Fruit fly (Drosophila melanogaster) whole organism, embryonic: Measurements from ENCODE around the gene CG9919.
A peak's percentile ranks its signal among the peaks of the same experiment; 100 is the strongest.

ENCODE experiments used
- B-H1 ChIP-seq: fragments of 200-800 bp; sonication (Bioruptor generic); IDR thresholded peaks from 3 replicates; pipeline ENCODE4 v1.3.6; 2022; ENCODE audit warnings: missing biosample characterization, missing genetic modification characterization
- BEAF-32 ChIP-seq: fragments of 200-800 bp; sonication (Bioruptor generic); optimal IDR thresholded peaks from 3 replicates; lab custom pipeline; 2017; ENCODE audit warnings: missing biosample characterization, missing genetic modification characterization, mild to moderate bottlenecking, moderate library complexity, missing genetic modification reagents
- Bteb2 ChIP-seq: fragments of 200-800 bp; sonication (Bioruptor generic); optimal IDR thresholded peaks from 2 replicates; lab custom pipeline; 2016; ENCODE audit warnings: missing biosample characterization, missing genetic modification characterization
- CG1024 ChIP-seq: fragments of 200-800 bp; sonication (Bioruptor generic); IDR thresholded peaks from 2 replicates; pipeline ENCODE4 v1.3.6; 2022; ENCODE audit warnings: missing biosample characterization, missing genetic modification characterization
- CG10462 ChIP-seq: fragments of 200-800 bp; sonication (Bioruptor generic); optimal IDR thresholded peaks from 2 replicates; lab custom pipeline; 2016; ENCODE audit warnings: missing biosample characterization, missing genetic modification characterization
- CG11398 ChIP-seq: fragments of 200-800 bp; sonication (Bioruptor generic); optimal IDR thresholded peaks from 2 replicates; lab custom pipeline; 2016; ENCODE audit warnings: missing biosample characterization, missing genetic modification characterization
- CG12155 ChIP-seq: fragments of 200-800 bp; sonication (Bioruptor generic); optimal IDR thresholded peaks from 3 replicates; lab custom pipeline; 2016; ENCODE audit warnings: missing biosample characterization, missing genetic modification characterization
- CG13624 ChIP-seq: fragments of 200-800 bp; sonication (Bioruptor generic); optimal IDR thresholded peaks from 2 replicates; lab custom pipeline; 2016; ENCODE audit warnings: missing biosample characterization, missing genetic modification characterization
- CG14667 ChIP-seq: fragments of 200-800 bp; sonication (Bioruptor generic); IDR thresholded peaks from 2 replicates; pipeline ENCODE4 v1.3.6; 2022; ENCODE audit warnings: missing biosample characterization, missing genetic modification characterization
- CG14965 ChIP-seq: fragments of 200-800 bp; sonication (Bioruptor generic); optimal IDR thresholded peaks from 2 replicates; lab custom pipeline; 2016; ENCODE audit warnings: missing biosample characterization, missing genetic modification characterization, borderline replicate concordance
- CG15514 ChIP-seq: fragments of 200-800 bp; sonication (Bioruptor generic); optimal IDR thresholded peaks from 3 replicates; lab custom pipeline; 2017; ENCODE audit warnings: missing biosample characterization, missing genetic modification characterization, mild to moderate bottlenecking, moderate library complexity, missing genetic modification reagents
- CG2129 ChIP-seq: fragments of 200-800 bp; sonication (Bioruptor generic); IDR thresholded peaks from 2 replicates; pipeline ENCODE4 v1.3.6; 2022; ENCODE audit warnings: missing biosample characterization, missing genetic modification characterization; ENCODE audit not compliant: partially characterized antibody
- CG2199 ChIP-seq: fragments of 200-800 bp; sonication (Bioruptor generic); IDR thresholded peaks from 3 replicates; pipeline ENCODE4 v1.3.6; 2022; ENCODE audit warnings: missing biosample characterization, missing genetic modification characterization
- CG2202 ChIP-seq: fragments of 200-800 bp; sonication (Bioruptor generic); optimal IDR thresholded peaks from 2 replicates; lab custom pipeline; 2018; ENCODE audit warnings: missing biosample characterization, mild to moderate bottlenecking, missing genetic modification characterization
- CG3065 ChIP-seq: fragments of 200-800 bp; sonication (Bioruptor generic); optimal IDR thresholded peaks from 2 replicates; lab custom pipeline; 2016; ENCODE audit warnings: missing biosample characterization, missing genetic modification characterization
- CG32767 ChIP-seq: fragments of 200-800 bp; sonication (Bioruptor generic); IDR thresholded peaks from 2 replicates; pipeline ENCODE4 v1.3.6; 2022; ENCODE audit warnings: missing biosample characterization, missing genetic modification characterization
- CG33213 ChIP-seq: fragments of 200-800 bp; sonication (Bioruptor generic); optimal IDR thresholded peaks from 3 replicates; lab custom pipeline; 2016; ENCODE audit warnings: missing biosample characterization, missing genetic modification characterization
- CG7556 ChIP-seq: fragments of 200-800 bp; sonication (Bioruptor generic); optimal IDR thresholded peaks from 2 replicates; lab custom pipeline; 2017; ENCODE audit warnings: missing biosample characterization, mild to moderate bottlenecking, missing genetic modification characterization
- CG9797 ChIP-seq: fragments of 200-800 bp; sonication (Bioruptor generic); optimal IDR thresholded peaks from 3 replicates; lab custom pipeline; 2018; ENCODE audit warnings: missing biosample characterization, mild to moderate bottlenecking, missing genetic modification characterization
- Dip2 ChIP-seq: fragments of 200-800 bp; sonication (Bioruptor generic); IDR thresholded peaks from 2 replicates; pipeline ENCODE4 v1.3.6; 2022; ENCODE audit warnings: missing biosample characterization, missing genetic modification characterization
- Dip3 ChIP-seq: fragments of 200-800 bp; sonication (Bioruptor generic); optimal IDR thresholded peaks from 3 replicates; lab custom pipeline; 2016; ENCODE audit warnings: missing biosample characterization, missing genetic modification characterization
- Doc3 ChIP-seq: fragments of 200-800 bp; sonication (Bioruptor generic); IDR thresholded peaks from 3 replicates; pipeline ENCODE4 v1.3.6; 2022; ENCODE audit warnings: missing biosample characterization, missing genetic modification characterization; ENCODE audit not compliant: partially characterized antibody
- Hr78 ChIP-seq, 2 experiments: fragments of 200-800 bp in 1 of 2; fragments of >200 bp in 1 of 2; sonication (Bioruptor generic) in 1 of 2; optimal IDR thresholded peaks; 2 replicates each; lab custom pipeline; 2017 to 2019; ENCODE audit warnings: missing biosample characterization in 2 of 2, missing genetic modification characterization in 2 of 2, mild to moderate bottlenecking in 1 of 2, moderate library complexity in 1 of 2
- MBD-R2 ChIP-seq: fragments of 200-800 bp; sonication (Bioruptor generic); IDR thresholded peaks from 2 replicates; pipeline ENCODE4 v1.3.6; 2022; ENCODE audit warnings: missing biosample characterization, missing genetic modification characterization
- Med ChIP-seq: fragments of 200-800 bp; sonication (Bioruptor generic); peaks from one replicate; lab custom pipeline; 2016; ENCODE audit warnings: missing biosample characterization, missing genetic modification characterization, mild to moderate bottlenecking, inconsistent platforms, moderate library complexity
- Nf-YA ChIP-seq: fragments of 200-800 bp; sonication (Bioruptor generic); IDR thresholded peaks from 2 replicates; pipeline ENCODE4 v1.3.6; 2022; ENCODE audit warnings: missing biosample characterization, missing genetic modification characterization
- Scr ChIP-seq: fragments of 200-800 bp; sonication (Bioruptor generic); IDR thresholded peaks from 2 replicates; pipeline ENCODE4 v1.3.6; 2022; ENCODE audit warnings: missing biosample characterization, missing genetic modification characterization; ENCODE audit not compliant: partially characterized antibody
- TFAM ChIP-seq: fragments of 200-800 bp; sonication (Bioruptor generic); optimal IDR thresholded peaks from 2 replicates; lab custom pipeline; 2017; ENCODE audit warnings: missing biosample characterization, missing genetic modification characterization, inconsistent platforms
- caup ChIP-seq: fragments of 200-800 bp; sonication (Bioruptor generic); optimal IDR thresholded peaks from 3 replicates; lab custom pipeline; 2017; ENCODE audit warnings: missing biosample characterization, mild to moderate bottlenecking, missing genetic modification characterization, moderate library complexity; ENCODE audit not compliant: severe bottlenecking
- ci ChIP-seq: fragments of 200-800 bp; sonication (Bioruptor generic); IDR thresholded peaks from 3 replicates; pipeline ENCODE4 v1.3.6; 2022; ENCODE audit warnings: missing biosample characterization, missing genetic modification characterization
- dati ChIP-seq: fragments of 200-800 bp; sonication (Bioruptor generic); IDR thresholded peaks from 2 replicates; pipeline ENCODE4 v1.3.6; 2022; ENCODE audit warnings: missing biosample characterization, missing genetic modification characterization
- dmrt11E ChIP-seq: fragments of 200-800 bp; sonication (Bioruptor generic); optimal IDR thresholded peaks from 3 replicates; lab custom pipeline; 2018; ENCODE audit warnings: missing biosample characterization, mild to moderate bottlenecking, missing genetic modification characterization, moderate library complexity
- dpn ChIP-seq, 2 experiments: fragments of 200-800 bp; sonication (Bioruptor generic); optimal IDR thresholded peaks; 3 replicates each; lab custom pipeline; 2016; ENCODE audit warnings: missing biosample characterization in 2 of 2, missing genetic modification characterization in 2 of 2
- fd102C ChIP-seq: fragments of 200-800 bp; sonication (Bioruptor generic); optimal IDR thresholded peaks from 2 replicates; lab custom pipeline; 2018; ENCODE audit warnings: missing biosample characterization, mild to moderate bottlenecking, missing genetic modification characterization, moderate library complexity
- fd3F ChIP-seq: fragments of 200-800 bp; sonication (Bioruptor generic); optimal IDR thresholded peaks from 2 replicates; lab custom pipeline; 2018; ENCODE audit warnings: missing biosample characterization, mild to moderate bottlenecking, missing genetic modification characterization, moderate library complexity
- kah ChIP-seq: fragments of 200-800 bp; sonication (Bioruptor generic); optimal IDR thresholded peaks from 2 replicates; lab custom pipeline; 2018; ENCODE audit warnings: missing biosample characterization, mild to moderate bottlenecking, missing genetic modification characterization
- kay ChIP-seq: fragments of 200-800 bp; sonication (Bioruptor generic); optimal IDR thresholded peaks from 2 replicates; lab custom pipeline; 2016; ENCODE audit warnings: missing biosample characterization, missing genetic modification characterization
- ken ChIP-seq: fragments of 200-800 bp; sonication (Bioruptor generic); IDR thresholded peaks from 3 replicates; pipeline ENCODE4 v1.3.6; 2022; ENCODE audit warnings: missing biosample characterization, missing genetic modification characterization
- lbe ChIP-seq: fragments of 200-800 bp; sonication (Bioruptor generic); optimal IDR thresholded peaks from 2 replicates; lab custom pipeline; 2016; ENCODE audit warnings: missing biosample characterization, mild to moderate bottlenecking, missing genetic modification characterization
- nerfin-1 ChIP-seq: fragments of 200-800 bp; sonication (Bioruptor generic); optimal IDR thresholded peaks from 3 replicates; lab custom pipeline; 2019; ENCODE audit warnings: missing biosample characterization, mild to moderate bottlenecking, missing genetic modification characterization, moderate library complexity
- nerfin-2 ChIP-seq: fragments of 200-800 bp; sonication (Bioruptor generic); IDR thresholded peaks from 2 replicates; pipeline ENCODE4 v1.3.6; 2022; ENCODE audit warnings: missing biosample characterization, missing genetic modification characterization; ENCODE audit not compliant: partially characterized antibody
- odd ChIP-seq: fragments of 200-800 bp; sonication (Bioruptor generic); optimal IDR thresholded peaks from 2 replicates; lab custom pipeline; 2017; ENCODE audit warnings: missing biosample characterization, mild to moderate bottlenecking, missing genetic modification characterization
- org-1 ChIP-seq: fragments of 200-800 bp; sonication (Bioruptor generic); optimal IDR thresholded peaks from 2 replicates; lab custom pipeline; 2017; ENCODE audit warnings: missing biosample characterization, missing genetic modification characterization
- pnt ChIP-seq: fragments of 200-800 bp; sonication (Bioruptor generic); optimal IDR thresholded peaks from 3 replicates; lab custom pipeline; 2016; ENCODE audit warnings: missing biosample characterization, missing genetic modification characterization
- slou ChIP-seq: fragments of 200-800 bp; sonication (Bioruptor generic); optimal IDR thresholded peaks from 3 replicates; lab custom pipeline; 2016; ENCODE audit warnings: missing biosample characterization, missing genetic modification characterization
- sna ChIP-seq: fragments of 200-800 bp; sonication (Bioruptor generic); IDR thresholded peaks from 2 replicates; pipeline ENCODE4 v1.3.6; 2022; ENCODE audit warnings: missing biosample characterization, missing genetic modification characterization; ENCODE audit not compliant: partially characterized antibody
- sug ChIP-seq: fragments of 200-800 bp; optimal IDR thresholded peaks from 2 replicates; lab custom pipeline; 2019; ENCODE audit warnings: missing biosample characterization, mild to moderate bottlenecking, missing genetic modification characterization, moderate library complexity
- trem ChIP-seq: fragments of 200-800 bp; optimal IDR thresholded peaks from 3 replicates; lab custom pipeline; 2019; ENCODE audit warnings: missing biosample characterization, mild to moderate bottlenecking, missing genetic modification characterization, moderate library complexity
- ttk ChIP-seq: fragments of 200-800 bp; sonication (Bioruptor generic); IDR thresholded peaks from 2 replicates; pipeline ENCODE4 v2.1.2; 2022; ENCODE audit warnings: missing biosample characterization, missing genetic modification characterization
- tx ChIP-seq: fragments of 200-800 bp; sonication (Bioruptor generic); optimal IDR thresholded peaks from 2 replicates; lab custom pipeline; 2016; ENCODE audit warnings: missing biosample characterization, missing genetic modification characterization
- wek ChIP-seq: fragments of 200-800 bp; sonication (Bioruptor generic); optimal IDR thresholded peaks from 3 replicates; lab custom pipeline; 2018; ENCODE audit warnings: missing biosample characterization, mild to moderate bottlenecking, missing genetic modification characterization, moderate library complexity
- yki ChIP-seq: fragments of >200 bp; optimal IDR thresholded peaks from 3 replicates; lab custom pipeline; 2018

The CG9919 gene

DNA sequence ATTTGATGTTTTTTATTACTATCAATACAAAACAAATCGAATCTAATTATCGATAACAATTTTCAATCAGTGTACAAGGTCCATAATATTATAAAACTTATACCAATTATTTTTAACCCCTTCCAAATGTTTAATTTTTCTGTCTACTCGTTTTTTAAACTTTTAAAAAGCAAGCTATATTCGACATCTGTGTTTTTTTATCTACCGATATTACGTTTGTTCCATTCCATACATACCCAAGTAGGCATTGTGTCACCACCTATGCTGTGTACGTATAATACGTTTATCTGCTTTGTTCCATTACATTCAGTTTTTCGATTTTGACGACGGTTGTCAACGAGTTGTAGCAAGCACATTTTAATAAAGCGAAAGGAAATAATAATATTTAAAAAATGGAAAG lies 30.7 kb upstream of the CG9919 start, which contains the start of gene nonA (continued):
- TF ChIP-seq CG33213 (no peak), CG15514 (GFP tag; lab: Kevin White, UChicago) (no peak), Med (GFP tag; lab: Kevin White, UChicago) (no peak), lbe (no peak), B-H1 (GFP tag; lab: Robert Waterston, UW) (no peak), fd3F (GFP tag; lab: Kevin White, UChicago) (no peak), dati (no peak), CG2199 (GFP tag; lab: Robert Waterston, UW) (no peak), wek (GFP tag; lab: Kevin White, UChicago) (no peak), CG14667 (peak; percentile 58; the same call in 1 of the 2 replicates), fd102C (GFP tag; lab: Kevin White, UChicago) (no peak), BEAF-32 (GFP tag; lab: Kevin White, UChicago) (peak; percentile 54), CG12155 (GFP tag; lab: Kevin White, UChicago) (no peak), dpn (GFP tag; optimal IDR thresholded peaks at IDR 0.05; lab: Kevin White, UChicago) (no peak), CG11398 (GFP tag; lab: Kevin White, UChicago) (no peak), CG32767 (no peak), ken (GFP tag; lab: Robert Waterston, UW) (no peak), slou (GFP tag; lab: Kevin White, UChicago) (no peak), CG10462 (no peak), kah (GFP tag; lab: Kevin White, UChicago) (no peak), tx (GFP tag; lab: Kevin White, UChicago) (no peak), org-1 (no peak), nerfin-2 (no peak), trem (tag; lab: Kevin White, UChicago) (peak; percentile 22), Bteb2 (GFP tag; lab: Kevin White, UChicago) (no peak), CG2202 (tag; lab: Kevin White, UChicago) (no peak), CG9797 (GFP tag; lab: Kevin White, UChicago) (no peak), Hr78 (GFP tag; optimal IDR thresholded peaks at IDR 0.05; lab: Kevin White, UChicago) (no peak), Doc3 (GFP tag; lab: Robert Waterston, UW) (no peak), kay (no peak), CG1024 (GFP tag; lab: Robert Waterston, UW) (peak; percentile 83), Dip2 (GFP tag; lab: Robert Waterston, UW) (no peak), Scr (GFP tag; lab: Robert Waterston, UW) (peak; percentile 46), caup (no peak), CG13624 (GFP tag; lab: Kevin White, UChicago) (no peak), pnt (no peak), Nf-YA (no peak), ci (GFP tag; lab: Robert Waterston, UW) (no peak), nerfin-1 (tag; lab: Kevin White, UChicago) (no peak), sug (no peak), ttk (GFP tag; lab: Robert Waterston, UW) (no peak), yki (lab: Kevin White, UChicago) (no peak), odd (GFP tag; lab: Kevin White, UChicago) (no peak), CG14965 (GFP tag; lab: Kevin White, UChicago) (no peak), CG2129 (GFP tag; lab: Robert Waterston, UW) (no peak), sna (GFP tag; lab: Robert Waterston, UW) (no peak), dmrt11E (tag; lab: Kevin White, UChicago) (no peak), CG3065 (no peak), Dip3 (GFP tag; lab: Kevin White, UChicago) (no peak), MBD-R2 (GFP tag; lab: Robert Waterston, UW) (peak; percentile 30), TFAM (GFP tag; lab: Kevin White, UChicago) (no peak), CG7556 (GFP tag; lab: Kevin White, UChicago) (no peak)
